Fruit fly (Drosophila melanogaster): ENCODE data around the gene CG31445.

DNA sequence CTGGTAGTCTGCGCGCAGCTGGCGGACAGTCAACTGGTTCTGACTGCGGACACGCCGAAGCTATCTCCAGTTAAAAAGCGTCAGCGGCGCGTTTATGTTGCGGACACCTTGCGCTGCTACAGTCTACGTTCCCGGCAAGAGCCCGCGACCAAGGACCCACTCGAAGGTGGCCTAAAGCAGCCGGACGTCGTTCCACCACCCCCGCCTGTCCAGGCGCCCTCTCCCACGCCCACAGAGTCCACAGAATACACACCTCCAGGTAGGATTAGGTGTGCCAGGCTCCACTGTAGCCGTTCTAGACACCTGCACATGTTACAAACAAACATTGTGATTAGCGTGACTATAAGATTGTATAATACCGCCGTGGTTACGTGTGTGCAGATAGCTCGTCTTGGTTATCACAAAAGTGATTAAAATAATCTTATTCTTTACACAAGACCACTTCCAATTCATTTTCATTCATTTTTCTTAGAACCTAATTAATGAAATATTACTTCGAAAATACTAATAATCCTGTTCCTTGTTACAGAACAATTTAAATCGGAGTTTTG, 14.0 kb downstream of the CG31445 start:
- TF ChIP-seq N (GFP tag; optimal IDR thresholded peaks at IDR 0.05) (no peak), foxo (GFP tag; optimal IDR thresholded peaks at IDR 0.05) (no peak), brk (GFP tag; optimal IDR thresholded peaks at IDR 0.05) (no peak), GATAd (GFP tag; optimal IDR thresholded peaks at IDR 0.05) (no peak), sage (GFP tag; optimal IDR thresholded peaks at IDR 0.05) (no peak), jim (GFP tag; optimal IDR thresholded peaks at IDR 0.05) (no peak), Sp1 (GFP tag; optimal IDR thresholded peaks at IDR 0.05) (no peak), Hr83 (GFP tag; optimal IDR thresholded peaks at IDR 0.05; ENCODE audit: poor library complexity, severe bottlenecking) (no peak)
